Fruit fly (Drosophila melanogaster): Measurements from ENCODE around the gene CG16890.
A peak's percentile ranks its signal among the peaks of the same experiment; 100 is the strongest.

CG16890 gene

dm6 chr2L:13773697-13774096 is 10.4 kb downstream of the CG16890 start, which contains the start of gene CG43376:
TSS of gene CG43376 (plus strand) at chr2L:13773997.
- TF ChIP-seq CG6813 (GFP tag; optimal IDR thresholded peaks at IDR 0.05) = no peak
- TF ChIP-seq nau (GFP tag; optimal IDR thresholded peaks at IDR 0.05) = no peak
- no peak for TF ChIP-seq CG3065 (GFP tag; optimal IDR thresholded peaks at IDR 0.05)
- no peak for TF ChIP-seq CG2712 (tag; optimal IDR thresholded peaks at IDR 0.05)
- TF ChIP-seq CG34224 (GFP tag; IDR thresholded peaks at IDR 0.05; ENCODE audit: partially characterized antibody) = no peak
- TF ChIP-seq bigmax (GFP tag; optimal IDR thresholded peaks at IDR 0.05) = no peak
- TF ChIP-seq CG7271 (tag; optimal IDR thresholded peaks at IDR 0.05) = no peak
- no peak for TF ChIP-seq Max (GFP tag; optimal IDR thresholded peaks at IDR 0.05)
- TF ChIP-seq Sry-δ (GFP tag; optimal IDR thresholded peaks at IDR 0.05) = no peak
- no peak for TF ChIP-seq CG11093 (GFP tag; IDR thresholded peaks at IDR 0.05)
- no peak for TF ChIP-seq Hr78 (GFP tag; optimal IDR thresholded peaks at IDR 0.05)
- TF ChIP-seq CG18599 (GFP tag; optimal IDR thresholded peaks at IDR 0.05) = no peak
- no peak for TF ChIP-seq salm (tag; optimal IDR thresholded peaks at IDR 0.05)
- no peak for TF ChIP-seq CG9727 (GFP tag; optimal IDR thresholded peaks at IDR 0.05)
- TF ChIP-seq Abd-B (GFP tag; optimal IDR thresholded peaks at IDR 0.05) = no peak
- no peak for TF ChIP-seq CG34376 (GFP tag; optimal IDR thresholded peaks at IDR 0.05)
- TF ChIP-seq CG10959 (GFP tag; IDR thresholded peaks at IDR 0.05) = no peak
- TF ChIP-seq slbo (GFP tag; IDR thresholded peaks at IDR 0.05) = no peak
- TF ChIP-seq org-1 (GFP tag; optimal IDR thresholded peaks at IDR 0.05) = no peak
- TF ChIP-seq h (optimal IDR thresholded peaks at IDR 0.05) = no peak

DNA sequence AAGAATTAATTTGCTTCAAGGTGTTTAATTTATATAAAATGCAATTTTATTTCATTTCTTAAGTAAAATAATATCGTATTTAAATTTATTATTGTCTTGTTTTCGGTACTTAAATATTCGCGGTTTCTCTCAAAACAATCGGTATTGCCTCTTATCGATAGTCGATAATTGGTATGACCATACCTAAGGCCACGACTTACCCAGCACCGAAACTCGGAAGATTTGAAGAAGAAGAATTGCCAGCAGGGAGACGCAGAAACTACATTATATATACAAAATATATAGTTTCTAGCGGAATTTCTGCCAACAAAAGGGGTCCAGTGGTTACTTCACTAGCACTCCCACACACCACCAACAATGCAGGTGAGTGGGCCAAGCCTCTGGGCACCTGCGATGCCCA is 13.3 kb downstream of the CG16890 start:
- TF ChIP-seq org-1 (GFP tag; optimal IDR thresholded peaks at IDR 0.05) (no peak), Ssrp (tag; optimal IDR thresholded peaks at IDR 0.05) (no peak), GATAe (GFP tag; conservative IDR thresholded peaks at IDR 0.05) (no peak), Dref (GFP tag; IDR thresholded peaks at IDR 0.05) (peak; percentile 84), CG11723 (GFP tag; optimal IDR thresholded peaks at IDR 0.05) (no peak), esg (GFP tag; conservative IDR thresholded peaks at IDR 0.05) (no peak), CG14710 (tag; optimal IDR thresholded peaks at IDR 0.05) (peak; percentile 35), sob (GFP tag; IDR thresholded peaks at IDR 0.05) (no peak), CG17568 (GFP tag; optimal IDR thresholded peaks at IDR 0.05) (no peak), Chrac-16 (GFP tag; optimal IDR thresholded peaks at IDR 0.05) (no peak), onecut (GFP tag; IDR thresholded peaks at IDR 0.05) (no peak), BEAF-32 (GFP tag; optimal IDR thresholded peaks at IDR 0.05) (peak; percentile 75), Aef1 (GFP tag; IDR thresholded peaks at IDR 0.05) (no peak), D19A (tag; optimal IDR thresholded peaks at IDR 0.05) (no peak), Nf-YA (GFP tag; IDR thresholded peaks at IDR 0.05) (no peak), maf-S (GFP tag; optimal IDR thresholded peaks at IDR 0.05) (no peak), ham (GFP tag; IDR thresholded peaks at IDR 0.05) (no peak), prd (optimal IDR thresholded peaks at IDR 0.05) (no peak), prd (GFP tag; IDR thresholded peaks at IDR 0.05) (no peak), CG7963 (GFP tag; IDR thresholded peaks at IDR 0.05; ENCODE audit: partially characterized antibody) (0 out of 3 replicates have a peak, but pooled peaks have one; percentile 43), CG8089 (GFP tag; optimal IDR thresholded peaks at IDR 0.05) (no peak), Dip3 (GFP tag; optimal IDR thresholded peaks at IDR 0.05) (peak; percentile 68), zf30C (GFP tag; optimal IDR thresholded peaks at IDR 0.05) (no peak), CG3847 (GFP tag; IDR thresholded peaks at IDR 0.05) (no peak), MESR4 (GFP tag; optimal IDR thresholded peaks at IDR 0.05) (peak; percentile 80), Opbp (GFP tag; IDR thresholded peaks at IDR 0.05; ENCODE audit: partially characterized antibody) (peak; percentile 75), ftz-f1 (GFP tag; optimal IDR thresholded peaks at IDR 0.05) (peak; percentile 93), mld (GFP tag; IDR thresholded peaks at IDR 0.05; ENCODE audit: partially characterized antibody) (no peak), cad (GFP tag; optimal IDR thresholded peaks at IDR 0.05) (no peak), hbn (GFP tag; IDR thresholded peaks at IDR 0.05; ENCODE audit: partially characterized antibody) (peak; percentile 65), Nf-YC (tag; optimal IDR thresholded peaks at IDR 0.05) (no peak), Oli (tag; optimal IDR thresholded peaks at IDR 0.05) (no peak)
